Worm (Caenorhabditis elegans): Measurements from ENCODE around the gene flp-16.
A peak's percentile ranks its signal among the peaks of the same experiment; 100 is the strongest.

DNA sequence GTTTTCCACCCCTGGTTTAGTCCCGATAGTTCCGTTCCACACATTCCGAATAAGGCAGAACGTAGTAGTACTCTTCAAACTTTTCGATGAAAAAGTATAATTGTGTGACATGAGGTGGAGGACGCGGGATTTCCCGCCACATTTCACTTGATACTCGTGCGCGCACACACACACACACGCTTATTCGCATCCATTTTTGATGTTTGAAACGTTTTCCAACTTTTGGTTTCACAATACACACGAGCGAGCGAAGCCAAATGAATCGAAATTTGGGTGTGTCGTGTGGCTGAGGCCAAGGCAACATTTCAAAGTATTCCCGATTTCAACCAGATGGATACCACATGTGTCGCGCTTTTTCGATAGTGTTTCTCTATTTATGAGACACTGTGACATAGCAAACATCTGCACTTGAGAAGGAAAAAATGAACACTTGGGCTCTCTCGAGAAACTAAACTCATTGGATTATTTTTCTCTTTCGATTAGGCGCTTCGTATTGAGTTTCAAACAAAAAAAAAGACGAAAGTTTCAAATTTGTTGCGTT, 41.5 kb upstream of the flp-16 start:
- no peak for TF ChIP-seq fkh-10 (GFP tag; optimal IDR thresholded peaks at IDR 0.05)
- TF ChIP-seq ets-5 (GFP tag; IDR thresholded peaks at IDR 0.05) = no peak
- TF ChIP-seq snu-23 (GFP tag; optimal IDR thresholded peaks at IDR 0.05) = peak; percentile 44
- TF ChIP-seq elt-2 (tag; optimal IDR thresholded peaks at IDR 0.05) = no peak

Data from whole organism, L1 larva.